Fruit fly (Drosophila melanogaster): ENCODE results near the gene Cyp4e3.

Cyp4e3 gene

DNA sequence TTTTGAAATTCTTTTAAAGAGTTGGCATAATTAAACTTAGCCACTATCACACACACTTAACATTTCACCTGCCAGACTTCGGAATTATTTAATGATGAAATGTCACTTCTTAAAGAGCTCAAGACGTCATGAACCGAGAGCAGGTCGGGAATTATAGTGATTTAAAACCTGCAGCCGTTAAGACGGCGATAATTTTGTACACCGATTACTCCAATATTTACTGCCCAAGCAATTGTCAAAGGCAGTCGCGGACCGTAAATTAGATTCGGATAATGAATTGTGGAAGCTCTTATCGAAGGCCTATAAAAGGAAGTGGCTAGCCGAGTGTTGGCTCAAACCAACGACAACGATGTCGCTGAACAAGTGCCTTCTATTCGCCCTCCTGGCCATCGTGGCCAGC, 18.9 kb upstream of the Cyp4e3 start, which contains the start of gene CG17633:
CG17633 (plus strand) TSS at position 326 of the 400 bp plus-strand sequence.
- TF ChIP-seq Dif (GFP tag; optimal IDR thresholded peaks at IDR 0.05; ENCODE audit: partially characterized antibody) (no peak), dmrt93B (GFP tag; optimal IDR thresholded peaks at IDR 0.05) (no peak), sage (GFP tag; optimal IDR thresholded peaks at IDR 0.05) (no peak)

DNA sequence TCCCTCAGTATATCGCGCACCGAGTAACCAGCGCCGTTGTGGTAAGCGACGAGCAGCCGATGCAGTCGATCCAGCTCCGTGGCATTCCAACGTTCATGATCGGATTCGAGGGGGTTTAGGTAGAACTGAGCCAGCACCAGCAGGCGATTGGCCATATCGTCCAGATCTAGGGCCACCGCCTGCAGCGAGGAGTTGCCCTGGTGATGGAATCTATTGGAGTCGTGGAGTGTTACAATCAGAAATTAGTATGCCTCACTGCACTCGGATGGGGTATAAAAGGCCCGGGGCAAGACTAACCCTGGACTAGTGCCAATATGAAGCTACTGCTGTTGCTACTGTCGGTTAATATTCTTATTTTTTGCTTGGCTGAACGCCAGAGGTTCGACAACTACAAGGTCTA, 16.9 kb upstream of the Cyp4e3 start, which contains the start of gene CG4017:
CG4017 (plus strand) TSS at position 301 of the 400 bp plus-strand sequence.
- TF ChIP-seq OdsH (GFP tag; optimal IDR thresholded peaks at IDR 0.05), result no peak
- no peak for TF ChIP-seq Vsx2 (GFP tag; optimal IDR thresholded peaks at IDR 0.05; ENCODE audit: partially characterized antibody)
- TF ChIP-seq GATAd (GFP tag; optimal IDR thresholded peaks at IDR 0.05), result no peak
- no peak for TF ChIP-seq Myc (optimal IDR thresholded peaks at IDR 0.05)
- no peak for TF ChIP-seq Rel (GFP tag; optimal IDR thresholded peaks at IDR 0.05)
- no peak for TF ChIP-seq Rel (tag; optimal IDR thresholded peaks at IDR 0.05)
- no peak for TF ChIP-seq sv (GFP tag; optimal IDR thresholded peaks at IDR 0.05)
- no peak for TF ChIP-seq Hr83 (GFP tag; optimal IDR thresholded peaks at IDR 0.05; ENCODE audit: poor library complexity, severe bottlenecking)
- TF ChIP-seq Jra (GFP tag; optimal IDR thresholded peaks at IDR 0.05), result no peak
- no peak for TF ChIP-seq Dfd (GFP tag; optimal IDR thresholded peaks at IDR 0.05)
- no peak for TF ChIP-seq brk (GFP tag; optimal IDR thresholded peaks at IDR 0.05)
- TF ChIP-seq HLH106 (tag; optimal IDR thresholded peaks at IDR 0.05), result no peak
- no peak for TF ChIP-seq sage (GFP tag; optimal IDR thresholded peaks at IDR 0.05)
- TF ChIP-seq foxo (GFP tag; optimal IDR thresholded peaks at IDR 0.05), result no peak
- no peak for TF ChIP-seq Hnf4 (GFP tag; optimal IDR thresholded peaks at IDR 0.05)
- no peak for TF ChIP-seq h (GFP tag; optimal IDR thresholded peaks at IDR 0.05)
- no peak for TF ChIP-seq Abd-B (GFP tag; optimal IDR thresholded peaks at IDR 0.05)
- no peak for TF ChIP-seq rgr (GFP tag; optimal IDR thresholded peaks at IDR 0.05)
- TF ChIP-seq jim (GFP tag; optimal IDR thresholded peaks at IDR 0.05), result no peak

dm6 chr2L:9763212-9763869, 13.5 kb upstream of the Cyp4e3 start, which contains the start of the genes Taf11 and und:
TSS of gene Taf11 (minus strand) at chr2L:9763262.
TSS of gene und (plus strand) at chr2L:9763369.
- TF ChIP-seq Dfd (GFP tag; optimal IDR thresholded peaks at IDR 0.05) (no peak), CG9705 (GFP tag; optimal IDR thresholded peaks at IDR 0.05) (peak; percentile 41), Abd-B (GFP tag; optimal IDR thresholded peaks at IDR 0.05) (no peak), dmrt93B (GFP tag; optimal IDR thresholded peaks at IDR 0.05) (peak; percentile 43), foxo (GFP tag; optimal IDR thresholded peaks at IDR 0.05) (peak in 1 of 2 experiments; percentile 58), sage (GFP tag; optimal IDR thresholded peaks at IDR 0.05) (no peak), br (GFP tag; optimal IDR thresholded peaks at IDR 0.05) (no peak), h (GFP tag; optimal IDR thresholded peaks at IDR 0.05) (peak; percentile 65), HLH106 (tag; optimal IDR thresholded peaks at IDR 0.05) (peak; percentile 48), Myc (optimal IDR thresholded peaks at IDR 0.05) (peak; percentile 78), Hnf4 (GFP tag; optimal IDR thresholded peaks at IDR 0.05) (no peak), psq (GFP tag; optimal IDR thresholded peaks at IDR 0.05) (peak; percentile 49)

DNA sequence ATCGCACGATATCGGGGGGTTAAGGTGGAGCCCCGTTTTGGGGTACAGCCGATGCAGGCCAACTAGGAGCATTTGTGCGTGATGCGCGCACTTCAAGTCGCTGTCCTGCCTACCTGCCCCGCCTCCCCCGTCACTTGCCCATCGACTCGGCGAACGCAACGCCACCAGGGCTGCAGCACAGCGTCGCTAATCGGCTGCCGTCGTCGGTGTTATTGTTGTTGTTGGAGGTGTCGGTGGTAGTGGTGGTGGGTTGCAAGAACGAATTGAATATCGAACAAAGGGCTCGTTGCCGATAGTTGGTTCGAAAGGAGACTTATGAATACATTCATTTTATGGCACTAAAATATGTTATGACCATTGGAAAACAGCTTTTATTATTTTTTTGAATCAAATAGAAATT, 9.0 kb upstream of the Cyp4e3 start:
- TF ChIP-seq jim (GFP tag; optimal IDR thresholded peaks at IDR 0.05) (no peak), Myc (optimal IDR thresholded peaks at IDR 0.05) (no peak), Hnf4 (GFP tag; optimal IDR thresholded peaks at IDR 0.05) (no peak), woc (GFP tag; optimal IDR thresholded peaks at IDR 0.05) (peak; percentile 81), sage (GFP tag; optimal IDR thresholded peaks at IDR 0.05) (no peak), Dfd (GFP tag; optimal IDR thresholded peaks at IDR 0.05) (no peak), Hr78 (GFP tag; optimal IDR thresholded peaks at IDR 0.05) (no peak), OdsH (GFP tag; optimal IDR thresholded peaks at IDR 0.05) (peak; percentile 20), h (GFP tag; optimal IDR thresholded peaks at IDR 0.05) (peak; percentile 38), fru (GFP tag; optimal IDR thresholded peaks at IDR 0.05) (peak; percentile 53), Sp1 (GFP tag; optimal IDR thresholded peaks at IDR 0.05) (peak; percentile 35), Mio (GFP tag; optimal IDR thresholded peaks at IDR 0.05) (no peak), psq (GFP tag; optimal IDR thresholded peaks at IDR 0.05) (peak; percentile 29), Dif (GFP tag; optimal IDR thresholded peaks at IDR 0.05; ENCODE audit: partially characterized antibody) (no peak), brk (GFP tag; optimal IDR thresholded peaks at IDR 0.05) (no peak), dsf (GFP tag; optimal IDR thresholded peaks at IDR 0.05; ENCODE audit: borderline replicate concordance) (no peak), rgr (GFP tag; optimal IDR thresholded peaks at IDR 0.05) (peak; percentile 49), CG32264 (GFP tag; optimal IDR thresholded peaks at IDR 0.05) (no peak), CG9705 (GFP tag; optimal IDR thresholded peaks at IDR 0.05) (peak; percentile 44), ey (GFP tag; optimal IDR thresholded peaks at IDR 0.05) (peak; percentile 26), Abd-B (GFP tag; optimal IDR thresholded peaks at IDR 0.05) (no peak), pan (optimal IDR thresholded peaks at IDR 0.05) (no peak), dmrt93B (GFP tag; optimal IDR thresholded peaks at IDR 0.05) (peak; percentile 21), CrebA (GFP tag; optimal IDR thresholded peaks at IDR 0.05; ENCODE audit: borderline replicate concordance) (no peak), sv (GFP tag; optimal IDR thresholded peaks at IDR 0.05) (no peak), dl (GFP tag; optimal IDR thresholded peaks at IDR 0.05; ENCODE audit: insufficient read depth in 1 of 2, partially characterized antibody in 2 of 2) (no peak), tai (GFP tag; optimal IDR thresholded peaks at IDR 0.05) (no peak), N (GFP tag; optimal IDR thresholded peaks at IDR 0.05) (no peak), lola (GFP tag; optimal IDR thresholded peaks at IDR 0.05) (no peak), Rel (GFP tag; optimal IDR thresholded peaks at IDR 0.05) (no peak), Rel (tag; optimal IDR thresholded peaks at IDR 0.05) (peak; percentile 72), Hr83 (GFP tag; optimal IDR thresholded peaks at IDR 0.05; ENCODE audit: poor library complexity, severe bottlenecking) (peak; percentile 93), usp (GFP tag; optimal IDR thresholded peaks at IDR 0.05) (no peak), Vsx2 (GFP tag; optimal IDR thresholded peaks at IDR 0.05; ENCODE audit: partially characterized antibody) (no peak), foxo (GFP tag; optimal IDR thresholded peaks at IDR 0.05) (peak in 1 of 2 experiments; percentile 58), br (GFP tag; optimal IDR thresholded peaks at IDR 0.05) (peak; percentile 62)

Data from whole organism, wandering third instar larva.